Worm (Caenorhabditis elegans) whole organism, L4/young adult: Measurements from ENCODE around the gene ant-1.3.
A peak's percentile ranks its signal among the peaks of the same experiment; 100 is the strongest.

ENCODE experiments used
- W03F9.2 ChIP-seq: fragments of 150-350 bp; optimal IDR thresholded peaks from 2 replicates; lab custom pipeline; 2014; ENCODE audit warnings: missing biosample characterization, missing genetic modification characterization
- him-1 ChIP-seq: sonication (generic microtip); optimal IDR thresholded peaks from 2 replicates; lab custom pipeline; 2016; ENCODE audit warnings: missing genotype, missing genetic modification reagents, missing genetic modification characterization, missing compliant biosample characterization

- no peak for TF ChIP-seq him-1 (tag; lab: Kevin White, UChicago)
- TF ChIP-seq W03F9.2 (tag; lab: Kevin White, UChicago): peak; percentile 21
These were observed 26.6 kb upstream of the ant-1.3 start for ce11 chrIV:9735750-9736149.
